Worm (Caenorhabditis elegans): ENCODE measurements around the gene lipl-1.

DNA sequence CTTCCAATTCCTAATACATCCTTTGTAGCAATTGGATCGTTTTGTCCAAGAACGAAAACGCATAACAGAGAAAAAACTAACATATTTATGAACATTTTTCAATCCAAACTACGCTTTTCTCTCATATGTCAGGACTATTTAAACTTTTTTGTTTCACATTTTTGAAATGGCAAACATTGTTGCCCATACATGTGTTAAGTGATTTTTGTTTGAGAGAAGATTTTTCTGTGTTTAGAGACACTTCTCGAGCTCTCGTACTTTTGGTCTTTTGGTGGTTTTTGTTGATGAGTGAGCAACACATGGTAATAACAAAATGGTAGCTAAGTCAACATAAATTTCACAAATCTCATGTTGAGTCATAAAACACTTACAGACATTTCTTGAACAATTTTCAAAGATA lies 14.7 kb upstream of the lipl-1 start, which contains the start of gene ttr-28:
- TF ChIP-seq unc-62 (GFP tag; optimal IDR thresholded peaks at IDR 0.05): no peak
- TF ChIP-seq ZK546.5 (tag; optimal IDR thresholded peaks at IDR 0.05): no peak
- TF ChIP-seq elt-1 (tag; optimal IDR thresholded peaks at IDR 0.05): no peak
- no peak for TF ChIP-seq mab-5 (tag; optimal IDR thresholded peaks at IDR 0.05)
- no peak for TF ChIP-seq F13H6.1 (tag; optimal IDR thresholded peaks at IDR 0.05)
- no peak for TF ChIP-seq ztf-4 (tag; optimal IDR thresholded peaks at IDR 0.05)
- no peak for TF ChIP-seq nhr-12 (tag; optimal IDR thresholded peaks at IDR 0.05)
- no peak for TF ChIP-seq lsy-2 (tag; optimal IDR thresholded peaks at IDR 0.05)
- no peak for TF ChIP-seq ceh-16 (tag; optimal IDR thresholded peaks at IDR 0.05)
- no peak for TF ChIP-seq mdl-1 (tag; optimal IDR thresholded peaks at IDR 0.05)
- no peak for TF ChIP-seq nhr-11 (tag; optimal IDR thresholded peaks at IDR 0.05)
- no peak for TF ChIP-seq nhr-237 (tag; optimal IDR thresholded peaks at IDR 0.05)
- TF ChIP-seq blmp-1 (tag; optimal IDR thresholded peaks at IDR 0.05; ENCODE audit: insufficient read depth): no peak
